Worm (Caenorhabditis elegans) whole organism, L4/young adult: ENCODE measurements around the gene Y40H7A.4.

Experiments used
- W03F9.2 ChIP-seq: fragments of 150-350 bp; optimal IDR thresholded peaks from 2 replicates; lab custom pipeline; 2014; ENCODE audit warnings: missing biosample characterization, missing genetic modification characterization
- dao-5 ChIP-seq: sonication (generic microtip); optimal IDR thresholded peaks from 2 replicates; lab custom pipeline; 2016; ENCODE audit warnings: missing genotype, missing genetic modification characterization, moderate library complexity, missing compliant biosample characterization
- him-1 ChIP-seq: sonication (generic microtip); optimal IDR thresholded peaks from 2 replicates; lab custom pipeline; 2016; ENCODE audit warnings: missing genotype, missing genetic modification reagents, missing genetic modification characterization, missing compliant biosample characterization

The Y40H7A.4 gene

ce11 chrIV:15131697-15132096 is 43.6 kb downstream of the Y40H7A.4 start, which contains the start of gene col-135:
col-135 (minus strand) TSS chrIV:15131797.
- TF ChIP-seq him-1 (tag; lab: Kevin White, UChicago) (no peak), dao-5 (tag; lab: Kevin White, UChicago) (no peak), W03F9.2 (tag; lab: Kevin White, UChicago) (no peak)

- TF ChIP-seq him-1 (tag; lab: Kevin White, UChicago): no peak
- no peak for TF ChIP-seq W03F9.2 (tag; lab: Kevin White, UChicago)
- TF ChIP-seq dao-5 (tag; lab: Kevin White, UChicago): no peak
These were observed 47.6 kb downstream of the Y40H7A.4 start, which contains the start of gene M199.9 for ce11 chrIV:15127731-15128130. M199.9 (minus strand) TSS chrIV:15127831.

- TF ChIP-seq W03F9.2 (tag; lab: Kevin White, UChicago) (no peak), dao-5 (tag; lab: Kevin White, UChicago) (no peak), him-1 (tag; lab: Kevin White, UChicago) (no peak)
These were observed 49.3 kb downstream of the Y40H7A.4 start, which contains the start of gene clec-190 for ce11 chrIV:15126021-15126420. clec-190 (minus strand) TSS chrIV:15126121.

- TF ChIP-seq dao-5 (tag; lab: Kevin White, UChicago): no peak
- no peak for TF ChIP-seq him-1 (tag; lab: Kevin White, UChicago)
- no peak for TF ChIP-seq W03F9.2 (tag; lab: Kevin White, UChicago)
These were observed 52.5 kb downstream of the Y40H7A.4 start, which contains the start of gene M199.7 for ce11 chrIV:15122882-15123281. M199.7 (plus strand) TSS chrIV:15123182.

- TF ChIP-seq him-1 (tag; lab: Kevin White, UChicago): no peak
These were observed 54.6 kb downstream of the Y40H7A.4 start, which contains the start of gene clec-189 for ce11 chrIV:15120746-15121145. clec-189 (plus strand) TSS chrIV:15120837.

ce11 chrIV:15119268-15119667 is 56.1 kb downstream of the Y40H7A.4 start:
- TF ChIP-seq W03F9.2 (tag; lab: Kevin White, UChicago) (no peak), dao-5 (tag; lab: Kevin White, UChicago) (no peak), him-1 (tag; lab: Kevin White, UChicago) (no peak)

ce11 chrIV:15118390-15118789 is 56.9 kb downstream of the Y40H7A.4 start, which contains the start of gene M199.136:
M199.136 (plus strand) TSS chrIV:15118690.
- TF ChIP-seq W03F9.2 (tag; lab: Kevin White, UChicago) (no peak), him-1 (tag; lab: Kevin White, UChicago) (no peak), dao-5 (tag; lab: Kevin White, UChicago) (no peak)
